Worm (Caenorhabditis elegans) whole organism, L4/young adult: ENCODE measurements around the gene akt-1.

ENCODE experiments used
- W03F9.2 ChIP-seq: fragments of 150-350 bp; optimal IDR thresholded peaks from 2 replicates; lab custom pipeline; 2014; ENCODE audit warnings: missing biosample characterization, missing genetic modification characterization
- dao-5 ChIP-seq: sonication (generic microtip); optimal IDR thresholded peaks from 2 replicates; lab custom pipeline; 2016; ENCODE audit warnings: missing genotype, missing genetic modification characterization, moderate library complexity, missing compliant biosample characterization
- him-1 ChIP-seq: sonication (generic microtip); optimal IDR thresholded peaks from 2 replicates; lab custom pipeline; 2016; ENCODE audit warnings: missing genotype, missing genetic modification reagents, missing genetic modification characterization, missing compliant biosample characterization

- TF ChIP-seq him-1 = no peak
- no peak for TF ChIP-seq dao-5 (tag; lab: Kevin White, UChicago)
- no peak for TF ChIP-seq W03F9.2
Observed at ce11 chrV:10270214-10270613, 21.5 kb downstream of the akt-1 start, which contains the start of gene ric-4.
